Worm (Caenorhabditis elegans) whole organism, L3 larva: ENCODE results near the gene C09E7.8.

ENCODE experiments used
- ama-1 ChIP-seq: fragments of 150-350 bp; optimal IDR thresholded peaks from 2 replicates; lab custom pipeline; 2018
- eor-1 ChIP-seq, 2 experiments: fragments of 150-350 bp; optimal IDR thresholded peaks; 2 replicates each; lab custom pipeline; 2014 to 2018; ENCODE audit warnings: missing biosample characterization in 2 of 2, missing genetic modification characterization in 2 of 2
- fkh-10 ChIP-seq: sonication (generic microtip); optimal IDR thresholded peaks from 2 replicates; lab custom pipeline; 2017; ENCODE audit warnings: missing biosample characterization, missing genetic modification reagents, missing genetic modification characterization
- mdl-1 ChIP-seq: fragments of 150-350 bp; optimal IDR thresholded peaks from 2 replicates; lab custom pipeline; 2014; ENCODE audit warnings: missing biosample characterization, missing genetic modification characterization
- nhr-12 ChIP-seq: fragments of 150-350 bp; optimal IDR thresholded peaks from 2 replicates; lab custom pipeline; 2014; ENCODE audit warnings: missing biosample characterization, missing genetic modification characterization
- nhr-23 ChIP-seq: fragments of 150-350 bp; optimal IDR thresholded peaks from 2 replicates; lab custom pipeline; 2014; ENCODE audit warnings: missing biosample characterization, missing genetic modification reagents, missing genetic modification characterization
- nhr-28 ChIP-seq: fragments of 150-350 bp; optimal IDR thresholded peaks from 2 replicates; lab custom pipeline; 2014; ENCODE audit warnings: missing biosample characterization, missing genetic modification characterization
- pqm-1 ChIP-seq: fragments of 150-350 bp; optimal IDR thresholded peaks from 2 replicates; lab custom pipeline; 2017; ENCODE audit warnings: missing biosample characterization, missing genetic modification characterization, inconsistent platforms
- tbx-2 ChIP-seq: sonication (generic microtip); optimal IDR thresholded peaks from 2 replicates; lab custom pipeline; 2016; ENCODE audit warnings: mild to moderate bottlenecking, missing genetic modification characterization, missing compliant biosample characterization

ce11 chrIII:6601073-6601472 is 42.7 kb upstream of the C09E7.8 start, which contains the start of gene let-765:
- no peak for TF ChIP-seq mdl-1 (tag; lab: Kevin White, UChicago)
- no peak for TF ChIP-seq nhr-23 (tag; lab: Kevin White, UChicago)
- no peak for TF ChIP-seq tbx-2 (tag; lab: Kevin White, UChicago)
- no peak for TF ChIP-seq nhr-28 (tag; lab: Kevin White, UChicago)
- no peak for TF ChIP-seq ama-1
- TF ChIP-seq nhr-12 (tag; lab: Kevin White, UChicago): no peak
- no peak for TF ChIP-seq eor-1 (tag; optimal IDR thresholded peaks at IDR 0.05; lab: Kevin White, UChicago)
- no peak for TF ChIP-seq fkh-10
- no peak for TF ChIP-seq pqm-1 (tag; lab: Kevin White, UChicago)
